Worm (Caenorhabditis elegans) whole organism, young adult: ENCODE results near the gene dnj-25.

ENCODE experiments used
- B0261.1 ChIP-seq: sonication (generic microtip); optimal IDR thresholded peaks from 2 replicates; lab custom pipeline; 2016; ENCODE audit warnings: mild to moderate bottlenecking, missing genetic modification characterization, moderate library complexity, missing compliant biosample characterization
- F57A8.1 ChIP-seq: fragments of 200-800 bp; sonication (Bioruptor generic); optimal IDR thresholded peaks from 2 replicates; lab custom pipeline; 2018; ENCODE audit warnings: mild to moderate bottlenecking, missing genetic modification characterization, moderate library complexity, missing compliant biosample characterization
- T07F8.4 ChIP-seq: sonication (generic microtip); optimal IDR thresholded peaks from 2 replicates; lab custom pipeline; 2016; ENCODE audit warnings: mild to moderate bottlenecking, missing genetic modification characterization, moderate library complexity, missing compliant biosample characterization
- T26A5.8 ChIP-seq: sonication (generic microtip); optimal IDR thresholded peaks from 2 replicates; lab custom pipeline; 2016; ENCODE audit warnings: missing genetic modification characterization, missing compliant biosample characterization
- ceh-79 ChIP-seq: sonication (generic microtip); optimal IDR thresholded peaks from 2 replicates; lab custom pipeline; 2017; ENCODE audit warnings: mild to moderate bottlenecking, missing genetic modification characterization, missing compliant biosample characterization
- dpl-1 ChIP-seq: fragments of 150-350 bp; optimal IDR thresholded peaks from 2 replicates; lab custom pipeline; 2014; ENCODE audit warnings: missing biosample characterization, missing genetic modification reagents, missing genetic modification characterization
- egrh-3 ChIP-seq: fragments of 200-800 bp; sonication (Bioruptor generic); IDR thresholded peaks from 2 replicates; pipeline ENCODE4 v1.3.6; 2022; ENCODE audit warnings: missing genetic modification reagents, missing genetic modification characterization, missing compliant biosample characterization
- ets-4 ChIP-seq: fragments of 200-800 bp; sonication (Bioruptor generic); optimal IDR thresholded peaks from 2 replicates; lab custom pipeline; 2018; ENCODE audit warnings: mild to moderate bottlenecking, missing genetic modification characterization, missing compliant biosample characterization
- hmg-1.2 ChIP-seq: fragments of 200-800 bp; sonication (Bioruptor generic); IDR thresholded peaks from 2 replicates; pipeline ENCODE4 v1.3.6; 2022; ENCODE audit warnings: missing genetic modification reagents, missing genetic modification characterization, missing compliant biosample characterization
- lin-35 ChIP-seq, 3 experiments: fragments of 150-350 bp in 2 of 3; sonication (generic microtip) in 1 of 3; optimal IDR thresholded peaks; 2 replicates each; lab custom pipeline; 2014 to 2018; ENCODE audit warnings: missing biosample characterization in 3 of 3, missing genetic modification characterization in 3 of 3, missing genetic modification reagents in 3 of 3
- nfya-2 ChIP-seq: fragments of 200-800 bp; sonication (Bioruptor generic); IDR thresholded peaks from 2 replicates; pipeline ENCODE4 v1.3.6; 2022; ENCODE audit warnings: missing genetic modification reagents, missing genetic modification characterization, missing compliant biosample characterization
- nhr-120 ChIP-seq: fragments of 200-800 bp; sonication (Bioruptor generic); IDR thresholded peaks from 2 replicates; pipeline ENCODE4 v1.3.6; 2022; ENCODE audit warnings: missing genetic modification characterization, missing compliant biosample characterization
- rcor-1 ChIP-seq: fragments of 200-800 bp; sonication (Bioruptor generic); IDR thresholded peaks from 2 replicates; pipeline ENCODE4 v1.3.6; 2022; ENCODE audit warnings: missing genetic modification reagents, missing genetic modification characterization, missing compliant biosample characterization
- snpc-1.1 ChIP-seq: sonication (generic microtip); optimal IDR thresholded peaks from 2 replicates; lab custom pipeline; 2017; ENCODE audit warnings: missing genetic modification characterization, mild to moderate bottlenecking, missing compliant biosample characterization, antibody characterized with exemption, moderate library complexity, missing genotype, missing genetic modification reagents; ENCODE audit not compliant: insufficient read depth
- snpc-4 ChIP-seq, 5 experiments: fragments of 150-350 bp in 1 of 5; sonication (generic microtip) in 4 of 5; optimal IDR thresholded peaks; 2 replicates each; lab custom pipeline; 2014 to 2018; ENCODE audit warnings: missing genetic modification characterization in 5 of 5, missing biosample characterization in 3 of 5, antibody characterized with exemption in 2 of 5, mild to moderate bottlenecking in 2 of 5, missing compliant biosample characterization in 2 of 5, missing genotype in 2 of 5, moderate library complexity in 2 of 5, missing genetic modification reagents in 1 of 5
- zfh-2 ChIP-seq: fragments of 200-800 bp; sonication (Bioruptor generic); conservative IDR thresholded peaks from 2 replicates; pipeline ENCODE4 v1.3.6; 2022; ENCODE audit warnings: missing genetic modification reagents, missing genetic modification characterization, missing compliant biosample characterization

The dnj-25 gene

DNA sequence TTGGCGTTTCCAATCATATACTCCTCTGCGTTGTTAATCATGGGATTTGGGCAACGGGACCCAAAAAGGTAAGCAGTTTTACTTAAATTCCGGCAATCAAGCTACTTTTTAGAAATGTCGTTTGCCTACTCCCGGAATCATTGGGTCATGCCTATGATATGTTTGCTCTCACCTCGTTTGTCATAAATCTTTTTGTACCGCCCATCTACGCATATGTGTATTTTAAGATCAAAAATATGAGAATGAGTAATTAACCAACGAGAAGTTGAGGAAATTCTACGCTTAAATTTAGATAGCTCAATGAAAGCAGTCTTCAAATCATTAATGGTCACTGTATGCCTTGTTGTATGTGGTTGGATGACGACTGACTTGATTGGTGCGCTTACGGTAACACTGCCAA lies 61.8 kb downstream of the dnj-25 start (continued):
- TF ChIP-seq B0261.1 (tag; lab: Kevin White, UChicago) (no peak), F57A8.1 (GFP tag; lab: Kevin White, UChicago) (no peak)
- TF ChIP-seq, all 124 proteins: peak for 0

DNA sequence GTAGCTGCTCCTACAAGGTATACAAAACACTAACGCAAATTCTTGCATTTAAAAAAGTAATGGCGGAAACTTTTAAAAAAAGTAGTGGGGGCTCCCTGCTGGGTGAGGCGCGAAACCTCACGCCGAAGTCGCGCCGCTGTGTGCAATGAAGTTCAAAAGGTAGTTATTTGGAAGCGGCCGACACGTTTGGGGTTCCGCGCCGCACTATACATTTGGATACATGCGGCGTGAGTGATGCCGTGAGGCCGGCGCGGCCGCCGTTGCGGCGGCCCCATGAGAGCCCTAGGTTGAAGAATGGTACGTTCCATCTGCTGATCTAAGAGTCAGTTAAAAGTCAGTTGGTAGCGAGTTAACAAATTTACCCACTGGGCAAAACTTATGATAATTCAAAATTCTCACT lies 62.3 kb downstream of the dnj-25 start:
- TF ChIP-seq dpl-1 (GFP tag; lab: Kevin White, UChicago) (no peak), hmg-1.2 (peak; percentile 23; the same call in 1 of the 2 replicates), snpc-1.1 (tag; lab: Kevin White, UChicago) (peak; percentile 69), snpc-4 (GFP tag; optimal IDR thresholded peaks at IDR 0.05; lab: Kevin White, UChicago) (peak; percentile 38), snpc-4 (tag; optimal IDR thresholded peaks at IDR 0.05; lab: Kevin White, UChicago) (peak in 2 of 4 experiments; percentile 87 to 90)
- TF ChIP-seq, all 124 proteins: peak for 3

DNA sequence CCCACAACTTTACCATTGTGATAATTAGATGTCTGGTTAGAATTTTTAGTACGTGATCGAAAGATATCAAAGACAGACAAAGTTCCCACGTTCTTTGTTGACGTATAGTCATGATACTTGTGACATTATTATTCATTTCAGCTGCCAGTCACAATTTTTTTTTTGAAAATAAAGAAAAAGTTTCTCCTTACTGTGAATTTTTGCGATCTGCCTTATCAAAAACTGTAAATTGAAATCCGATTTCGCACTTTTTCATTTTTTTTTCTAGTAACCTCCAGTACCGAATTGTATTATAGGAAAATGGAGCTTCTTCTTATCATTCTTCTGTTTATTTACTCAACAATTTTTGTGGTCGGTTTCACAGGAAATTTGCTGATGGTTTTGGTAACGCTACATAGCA lies 63.0 kb downstream of the dnj-25 start, which contains the start of gene srsx-35:
TSS of gene srsx-35 (plus strand) at position 301 of the 400 bp plus-strand sequence.
- no peak for TF ChIP-seq lin-35 (GFP tag; optimal IDR thresholded peaks at IDR 0.05; lab: Kevin White, UChicago)

DNA sequence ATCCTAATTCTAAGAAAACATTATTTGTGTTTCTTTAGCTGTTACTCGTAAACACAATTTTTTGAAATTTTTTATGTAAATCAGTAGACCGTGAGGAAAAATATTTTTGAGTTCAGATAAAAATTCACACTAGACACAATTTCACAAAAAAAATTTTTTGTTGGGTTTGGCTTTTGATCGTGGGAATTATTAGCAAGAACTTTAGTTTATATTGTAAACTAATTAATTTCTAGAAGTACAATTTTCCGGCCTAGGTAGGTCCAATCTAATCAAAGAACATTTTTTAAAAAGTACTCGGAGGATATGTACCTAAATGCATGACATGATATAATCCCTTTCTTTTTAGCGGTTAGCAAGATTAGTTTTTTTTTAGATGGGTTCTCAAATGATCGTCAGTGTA lies 64.0 kb downstream of the dnj-25 start:
- TF ChIP-seq nhr-120 (GFP tag; lab: Robert Waterston, UW), result no peak
- no peak for TF ChIP-seq zfh-2
- TF ChIP-seq T26A5.8, result no peak
- no peak for TF ChIP-seq nfya-2
- no peak for TF ChIP-seq egrh-3
- no peak for TF ChIP-seq ceh-79 (tag; lab: Kevin White, UChicago)
- no peak for TF ChIP-seq T07F8.4 (tag; lab: Kevin White, UChicago)
- no peak for TF ChIP-seq ets-4 (GFP tag; lab: Kevin White, UChicago)
- TF ChIP-seq snpc-4 (GFP tag; optimal IDR thresholded peaks at IDR 0.05; lab: Kevin White, UChicago), result no peak
- no peak for TF ChIP-seq snpc-4 (tag; optimal IDR thresholded peaks at IDR 0.05; lab: Kevin White, UChicago)
- no peak for TF ChIP-seq rcor-1 (GFP tag; lab: Robert Waterston, UW)
